Worm (Caenorhabditis elegans) whole organism, L4 larva: Measurements from ENCODE around the gene F13B6.2.

ENCODE experiments used
- D1046.2 ChIP-seq: fragments of 200-800 bp; sonication (Bioruptor generic); IDR thresholded peaks from 2 replicates; pipeline ENCODE4 v1.3.6; 2022; ENCODE audit warnings: missing genetic modification characterization, missing compliant biosample characterization
- F37D6.2 ChIP-seq: sonication (generic microtip); optimal IDR thresholded peaks from 2 replicates; lab custom pipeline; 2016; ENCODE audit warnings: mild to moderate bottlenecking, missing genetic modification characterization, missing compliant biosample characterization
- R02D3.7 ChIP-seq: fragments of 150-350 bp; sonication (generic microtip); optimal IDR thresholded peaks from 3 replicates; lab custom pipeline; 2014; ENCODE audit warnings: missing biosample characterization, missing genetic modification characterization
- T26A8.4 ChIP-seq: fragments of 200-800 bp; sonication (Bioruptor generic); IDR thresholded peaks from 2 replicates; pipeline ENCODE4 v1.3.6; 2022; ENCODE audit warnings: missing genetic modification characterization, missing compliant biosample characterization
- Y105C5A.15 ChIP-seq: fragments of 200-800 bp; sonication (Bioruptor generic); IDR thresholded peaks from 2 replicates; pipeline ENCODE4 v1.3.6; 2022; ENCODE audit warnings: missing genetic modification characterization, missing compliant biosample characterization
- ZK337.2 ChIP-seq: fragments of 200-800 bp; sonication (Bioruptor generic); IDR thresholded peaks from 2 replicates; pipeline ENCODE4 v1.3.6; 2022; ENCODE audit warnings: missing genetic modification reagents, missing genetic modification characterization, missing compliant biosample characterization
- aha-1 ChIP-seq: fragments of 150-350 bp; peaks from one replicate; lab custom pipeline; 2014; ENCODE audit warnings: missing biosample characterization, missing genetic modification characterization
- ceh-28 ChIP-seq: fragments of 150-350 bp; optimal IDR thresholded peaks from 2 replicates; lab custom pipeline; 2014; ENCODE audit warnings: missing biosample characterization, missing genetic modification reagents, missing genetic modification characterization
- ceh-62 ChIP-seq: sonication (generic microtip); optimal IDR thresholded peaks from 2 replicates; lab custom pipeline; 2017; ENCODE audit warnings: missing biosample characterization, missing genetic modification characterization
- ceh-82 ChIP-seq: sonication (generic microtip); optimal IDR thresholded peaks from 2 replicates; lab custom pipeline; 2017; ENCODE audit warnings: missing biosample characterization, missing genetic modification characterization
- cey-2 ChIP-seq: sonication (generic microtip); optimal IDR thresholded peaks from 3 replicates; lab custom pipeline; 2017; ENCODE audit warnings: missing genetic modification characterization, mild to moderate bottlenecking, missing compliant biosample characterization, antibody characterized with exemption, borderline replicate concordance; ENCODE audit not compliant: insufficient read depth
- daf-12 ChIP-seq: fragments of 150-350 bp; optimal IDR thresholded peaks from 2 replicates; lab custom pipeline; 2014; ENCODE audit warnings: missing biosample characterization, missing genetic modification reagents, missing genetic modification characterization
- daf-16 ChIP-seq, 3 experiments: sonication (generic microtip); optimal IDR thresholded peaks; 2 replicates each; lab custom pipeline; 2016 to 2017; ENCODE audit warnings: missing genetic modification characterization in 3 of 3, missing genetic modification reagents in 3 of 3, mild to moderate bottlenecking in 2 of 3, missing compliant biosample characterization in 2 of 3, missing biosample characterization in 1 of 3, moderate library complexity in 1 of 3
- daf-19 ChIP-seq: fragments of 200-800 bp; sonication (Bioruptor generic); conservative IDR thresholded peaks from 2 replicates; pipeline ENCODE4 v1.3.6; 2022; ENCODE audit warnings: missing genetic modification characterization, missing compliant biosample characterization
- daf-8 ChIP-seq: fragments of 200-800 bp; sonication (Bioruptor generic); IDR thresholded peaks from 2 replicates; pipeline ENCODE4 v1.3.6; 2022; ENCODE audit warnings: missing genetic modification characterization, missing compliant biosample characterization
- dmd-8 ChIP-seq: fragments of 200-800 bp; sonication (Bioruptor generic); IDR thresholded peaks from 2 replicates; pipeline ENCODE4 v1.3.6; 2022; ENCODE audit warnings: missing genetic modification characterization, missing compliant biosample characterization
- dmd-9 ChIP-seq: fragments of 200-800 bp; sonication (Bioruptor generic); IDR thresholded peaks from 2 replicates; pipeline ENCODE4 v1.3.6; 2022; ENCODE audit warnings: missing genetic modification reagents, missing genetic modification characterization, missing compliant biosample characterization
- duxl-1 ChIP-seq: sonication (generic microtip); optimal IDR thresholded peaks from 2 replicates; lab custom pipeline; 2016; ENCODE audit warnings: mild to moderate bottlenecking, missing genetic modification characterization, moderate library complexity, missing compliant biosample characterization; ENCODE audit not compliant: poor library complexity
- egl-27 ChIP-seq: sonication (generic microtip); optimal IDR thresholded peaks from 3 replicates; lab custom pipeline; 2017; ENCODE audit warnings: missing biosample characterization, missing genetic modification reagents, missing genetic modification characterization
- fkh-10 ChIP-seq: fragments of 150-350 bp; optimal IDR thresholded peaks from 2 replicates; lab custom pipeline; 2014; ENCODE audit warnings: missing biosample characterization, missing genetic modification reagents, missing genetic modification characterization
- lin-13 ChIP-seq: fragments of 150-350 bp; optimal IDR thresholded peaks from 2 replicates; lab custom pipeline; 2014; ENCODE audit warnings: missing biosample characterization, missing genetic modification reagents, missing genetic modification characterization
- lin-29 ChIP-seq: fragments of 200-800 bp; sonication (Bioruptor generic); IDR thresholded peaks from 2 replicates; pipeline ENCODE4 v1.3.6; 2022; ENCODE audit warnings: missing genetic modification reagents, missing genetic modification characterization, missing compliant biosample characterization
- lir-3 ChIP-seq: sonication (generic microtip); optimal IDR thresholded peaks from 2 replicates; lab custom pipeline; 2016; ENCODE audit warnings: mild to moderate bottlenecking, missing genetic modification characterization, missing compliant biosample characterization
- mdl-1 ChIP-seq, 2 experiments: fragments of 150-350 bp in 1 of 2; sonication (generic microtip) in 1 of 2; optimal IDR thresholded peaks; 2 replicates each; lab custom pipeline; 2014 to 2017; ENCODE audit warnings: missing biosample characterization in 2 of 2, missing genetic modification characterization in 2 of 2
- mdt-29 ChIP-seq: fragments of 200-800 bp; sonication (Bioruptor generic); IDR thresholded peaks from 2 replicates; pipeline ENCODE4 v1.3.6; 2022; ENCODE audit warnings: missing genetic modification reagents, missing genetic modification characterization, missing compliant biosample characterization
- mes-2 ChIP-seq: sonication (generic microtip); optimal IDR thresholded peaks from 2 replicates; lab custom pipeline; 2016; ENCODE audit warnings: missing genotype, mild to moderate bottlenecking, missing genetic modification characterization, missing compliant biosample characterization; ENCODE audit not compliant: poor library complexity, severe bottlenecking
- mxl-2 ChIP-seq: fragments of 200-800 bp; sonication (Bioruptor generic); conservative IDR thresholded peaks from 2 replicates; pipeline ENCODE4 v1.3.6; 2022; ENCODE audit warnings: missing genetic modification reagents, missing genetic modification characterization, missing compliant biosample characterization
- nhr-102 ChIP-seq: sonication (generic microtip); optimal IDR thresholded peaks from 2 replicates; lab custom pipeline; 2016; ENCODE audit warnings: mild to moderate bottlenecking, missing genetic modification characterization, moderate library complexity, missing compliant biosample characterization
- nhr-11 ChIP-seq: fragments of 150-350 bp; optimal IDR thresholded peaks from 2 replicates; lab custom pipeline; 2014; ENCODE audit warnings: missing biosample characterization, missing genetic modification characterization
- nhr-111 ChIP-seq: fragments of 200-800 bp; sonication (Bioruptor generic); optimal IDR thresholded peaks from 2 replicates; lab custom pipeline; 2018; ENCODE audit warnings: mild to moderate bottlenecking, missing genetic modification characterization, missing compliant biosample characterization
- nhr-41 ChIP-seq: fragments of 200-800 bp; sonication (Bioruptor generic); IDR thresholded peaks from 2 replicates; pipeline ENCODE4 v1.3.6; 2022; ENCODE audit warnings: missing genetic modification reagents, missing genetic modification characterization, missing compliant biosample characterization
- nhr-42 ChIP-seq: fragments of 200-800 bp; sonication (Bioruptor generic); IDR thresholded peaks from 2 replicates; pipeline ENCODE4 v1.3.6; 2022; ENCODE audit warnings: missing genetic modification characterization, missing compliant biosample characterization
- nhr-6 ChIP-seq: fragments of 150-350 bp; optimal IDR thresholded peaks from 2 replicates; lab custom pipeline; 2014; ENCODE audit warnings: missing biosample characterization, missing genetic modification characterization
- snpc-1.2 ChIP-seq: fragments of 200-800 bp; sonication (Bioruptor generic); IDR thresholded peaks from 2 replicates; pipeline ENCODE4 v1.3.6; 2022; ENCODE audit warnings: missing genetic modification reagents, missing genetic modification characterization, missing compliant biosample characterization
- spr-1 ChIP-seq: sonication (generic microtip); optimal IDR thresholded peaks from 2 replicates; lab custom pipeline; 2016; ENCODE audit warnings: mild to moderate bottlenecking, missing genetic modification characterization, missing compliant biosample characterization
- spr-3 ChIP-seq: fragments of 200-800 bp; sonication (Bioruptor generic); optimal IDR thresholded peaks from 2 replicates; lab custom pipeline; 2018; ENCODE audit warnings: mild to moderate bottlenecking, missing genetic modification characterization, missing compliant biosample characterization
- unc-130 ChIP-seq: sonication (generic microtip); optimal IDR thresholded peaks from 2 replicates; lab custom pipeline; 2016; ENCODE audit warnings: missing genetic modification reagents, missing genetic modification characterization, missing compliant biosample characterization
- zag-1 ChIP-seq: fragments of 150-350 bp; optimal IDR thresholded peaks from 2 replicates; lab custom pipeline; 2014; ENCODE audit warnings: missing biosample characterization, missing genetic modification characterization
- ztf-11 ChIP-seq: fragments of 150-350 bp; optimal IDR thresholded peaks from 2 replicates; lab custom pipeline; 2014; ENCODE audit warnings: missing biosample characterization, missing genetic modification characterization

F13B6.2 gene

DNA sequence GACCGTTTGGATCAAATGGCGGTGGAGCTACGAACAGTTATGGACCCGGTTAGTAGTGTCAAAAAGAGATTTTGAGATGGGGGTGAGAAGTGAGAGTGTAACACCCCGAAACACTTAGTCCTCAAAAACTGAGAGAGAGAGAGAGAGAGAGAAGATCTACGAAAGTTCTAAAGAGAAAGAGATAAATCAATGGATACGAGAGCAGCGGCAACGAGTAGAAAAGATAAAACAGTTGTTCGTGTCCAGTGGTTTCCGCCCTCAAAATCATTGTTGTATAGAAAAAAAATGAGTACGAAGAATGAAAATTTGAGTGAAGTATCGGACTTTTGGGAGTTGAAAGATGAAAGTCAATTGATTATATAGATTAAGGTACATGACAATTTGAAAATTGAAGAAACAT, 31.1 kb downstream of the F13B6.2 start:
- TF ChIP-seq daf-12 = no peak
- no peak for TF ChIP-seq aha-1 (tag; lab: Kevin White, UChicago)
- TF ChIP-seq spr-1 = no peak
- TF ChIP-seq fkh-10 (GFP tag; lab: Kevin White, UChicago) = no peak
- no peak for TF ChIP-seq mdt-29
- no peak for TF ChIP-seq ZK337.2
- no peak for TF ChIP-seq nhr-41 (GFP tag; lab: Robert Waterston, UW)
- no peak for TF ChIP-seq duxl-1 (tag; lab: Kevin White, UChicago)
- no peak for TF ChIP-seq dmd-9 (GFP tag; lab: Robert Waterston, UW)
- TF ChIP-seq nhr-42 = no peak
- no peak for TF ChIP-seq mes-2 (tag; lab: Kevin White, UChicago)
- no peak for TF ChIP-seq lin-13 (GFP tag; lab: Kevin White, UChicago)
- TF ChIP-seq nhr-111 (GFP tag; lab: Kevin White, UChicago) = no peak
- no peak for TF ChIP-seq nhr-102 (tag; lab: Kevin White, UChicago)
- TF ChIP-seq dmd-8 (GFP tag; lab: Robert Waterston, UW) = no peak

DNA sequence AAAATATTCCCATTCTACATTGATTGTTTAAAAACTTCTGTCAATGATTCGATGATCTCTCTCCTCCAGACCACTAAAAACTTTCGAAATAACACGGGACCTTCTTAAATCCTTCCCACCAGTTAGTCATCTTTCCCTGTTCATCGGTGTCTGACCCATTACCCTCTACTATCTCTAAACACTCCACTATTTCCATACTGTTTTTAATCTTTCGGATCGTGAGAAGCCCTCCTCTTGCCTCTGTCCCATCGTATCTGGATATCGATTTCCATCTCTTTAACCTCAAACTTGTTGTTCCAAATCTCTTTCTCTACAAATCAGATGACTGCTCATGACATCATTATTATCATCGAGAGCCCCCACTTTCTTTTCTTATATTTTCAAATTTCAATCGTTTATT, 31.8 kb downstream of the F13B6.2 start:
- no peak for TF ChIP-seq unc-130
- no peak for TF ChIP-seq mdl-1 (tag; optimal IDR thresholded peaks at IDR 0.05; lab: Kevin White, UChicago)
- no peak for TF ChIP-seq dmd-8 (GFP tag; lab: Robert Waterston, UW)
- TF ChIP-seq T26A8.4 (GFP tag; lab: Robert Waterston, UW) = no peak
- no peak for TF ChIP-seq nhr-6 (tag; lab: Kevin White, UChicago)
- no peak for TF ChIP-seq F37D6.2
- no peak for TF ChIP-seq ceh-28 (tag; lab: Kevin White, UChicago)
- no peak for TF ChIP-seq lin-29
- TF ChIP-seq ceh-82 = no peak
- no peak for TF ChIP-seq daf-8 (GFP tag; lab: Robert Waterston, UW)
- TF ChIP-seq nhr-11 (tag; lab: Kevin White, UChicago) = no peak
- TF ChIP-seq D1046.2 = no peak
- no peak for TF ChIP-seq snpc-1.2 (GFP tag; lab: Robert Waterston, UW)
- no peak for TF ChIP-seq ZK337.2
- TF ChIP-seq daf-19 (GFP tag; lab: Robert Waterston, UW) = no peak
- TF ChIP-seq nhr-41 (GFP tag; lab: Robert Waterston, UW) = no peak
- no peak for TF ChIP-seq lir-3 (tag; lab: Kevin White, UChicago)
- TF ChIP-seq, all 104 proteins: peak for 0

ce11 chrIV:7426055-7426454, 34.1 kb downstream of the F13B6.2 start:
- no peak for TF ChIP-seq Y105C5A.15 (GFP tag; lab: Robert Waterston, UW)
- TF ChIP-seq mxl-2 = no peak
- peak; percentile 40 for TF ChIP-seq aha-1 (tag; lab: Kevin White, UChicago)
- TF ChIP-seq T26A8.4 (GFP tag; lab: Robert Waterston, UW) = no peak
- TF ChIP-seq spr-3 (GFP tag; lab: Kevin White, UChicago) = no peak
- TF ChIP-seq daf-16 (GFP tag; optimal IDR thresholded peaks at IDR 0.05; lab: Kevin White, UChicago) = peak in 1 of 2 experiments; percentile 18
- TF ChIP-seq daf-16 (tag; optimal IDR thresholded peaks at IDR 0.05; lab: Kevin White, UChicago) = no peak
- TF ChIP-seq ztf-11 = no peak
- TF ChIP-seq nhr-11 (tag; lab: Kevin White, UChicago) = peak; percentile 63
- no peak for TF ChIP-seq zag-1 (tag; lab: Kevin White, UChicago)
- no peak for TF ChIP-seq egl-27 (tag; lab: Kevin White, UChicago)
- no peak for TF ChIP-seq cey-2 (tag; lab: Kevin White, UChicago)
- no peak for TF ChIP-seq R02D3.7 (tag; lab: Kevin White, UChicago)
- no peak for TF ChIP-seq ceh-62 (tag; lab: Kevin White, UChicago)
